Fruit fly (Drosophila melanogaster): ENCODE results near the gene p130CAS.

p130CAS gene

DNA sequence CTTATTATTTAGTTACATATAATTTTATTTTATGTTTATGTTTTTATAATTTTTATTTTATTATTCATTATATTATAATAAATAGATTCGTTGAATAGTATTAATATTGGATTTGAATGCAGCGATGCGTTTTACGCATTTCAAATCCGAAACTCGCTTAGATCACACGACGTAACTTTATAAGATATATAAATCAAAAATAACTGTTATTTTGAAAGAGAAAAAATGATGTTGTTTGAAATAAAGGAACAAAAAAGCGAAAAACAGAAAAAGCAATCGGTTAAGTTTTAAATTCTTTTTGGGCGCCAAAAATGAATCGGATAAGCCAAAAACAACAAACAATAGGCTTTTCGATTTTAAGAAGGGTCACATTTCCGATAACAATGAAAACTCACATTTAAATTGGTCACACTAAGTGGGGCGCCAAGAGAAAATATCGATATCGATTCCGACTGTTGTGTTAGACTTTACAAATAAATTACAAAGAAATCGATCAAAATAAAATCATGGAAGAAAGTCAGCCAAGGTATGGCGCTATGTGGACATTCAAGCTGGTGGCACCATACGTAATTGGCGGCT lies 6.6 kb upstream of the p130CAS start, which contains the start of gene CG6845 (continued):
- TF ChIP-seq CG7839 (tag; optimal IDR thresholded peaks at IDR 0.05) (no peak), Hr78 (GFP tag; optimal IDR thresholded peaks at IDR 0.05) (no peak), CG14050 (GFP tag; IDR thresholded peaks at IDR 0.05) (no peak), ara (GFP tag; IDR thresholded peaks at IDR 0.05) (no peak), vfl (GFP tag; optimal IDR thresholded peaks at IDR 0.05) (no peak), CG9215 (GFP tag; IDR thresholded peaks at IDR 0.05) (no peak), fu2 (GFP tag; optimal IDR thresholded peaks at IDR 0.05) (no peak), lab (GFP tag; optimal IDR thresholded peaks at IDR 0.05) (no peak), CG12769 (tag; optimal IDR thresholded peaks at IDR 0.05) (no peak), CG1024 (GFP tag; IDR thresholded peaks at IDR 0.05) (no peak), ind (GFP tag; optimal IDR thresholded peaks at IDR 0.05) (no peak), CG9609 (GFP tag; optimal IDR thresholded peaks at IDR 0.05) (no peak), CG10366 (GFP tag; IDR thresholded peaks at IDR 0.05) (no peak), CG11560 (tag; IDR thresholded peaks at IDR 0.05) (no peak), CG17802 (tag; optimal IDR thresholded peaks at IDR 0.05) (no peak), cad (GFP tag; optimal IDR thresholded peaks at IDR 0.05) (no peak), cg (GFP tag; optimal IDR thresholded peaks at IDR 0.05) (no peak), CG10979 (tag; optimal IDR thresholded peaks at IDR 0.05) (no peak), Ptx1 (GFP tag; IDR thresholded peaks at IDR 0.05) (no peak), disco-r (GFP tag; optimal IDR thresholded peaks at IDR 0.05) (no peak), odd (GFP tag; optimal IDR thresholded peaks at IDR 0.05) (no peak), gem (tag; optimal IDR thresholded peaks at IDR 0.05) (no peak), Neu2 (GFP tag; optimal IDR thresholded peaks at IDR 0.05; ENCODE audit: borderline replicate concordance) (no peak), CG13296 (GFP tag; optimal IDR thresholded peaks at IDR 0.05) (no peak), pho (GFP tag; optimal IDR thresholded peaks at IDR 0.05) (no peak), peb (GFP tag; IDR thresholded peaks at IDR 0.05) (no peak), pb (GFP tag; optimal IDR thresholded peaks at IDR 0.05) (no peak), CG31441 (GFP tag; IDR thresholded peaks at IDR 0.05) (no peak), CG18599 (GFP tag; optimal IDR thresholded peaks at IDR 0.05) (no peak), al (GFP tag; IDR thresholded peaks at IDR 0.05) (no peak), pita (GFP tag; optimal IDR thresholded peaks at IDR 0.05) (no peak), MESR4 (GFP tag; optimal IDR thresholded peaks at IDR 0.05) (no peak), jing (GFP tag; optimal IDR thresholded peaks at IDR 0.05) (no peak), Dfd (GFP tag; optimal IDR thresholded peaks at IDR 0.05) (no peak), croc (GFP tag; conservative IDR thresholded peaks at IDR 0.05) (no peak), Stat92E (GFP tag; optimal IDR thresholded peaks at IDR 0.05) (peak in 1 of 3 experiments; percentile 8), Oli (tag; optimal IDR thresholded peaks at IDR 0.05) (no peak), CG14441 (GFP tag; IDR thresholded peaks at IDR 0.05) (no peak), CG33557 (GFP tag; optimal IDR thresholded peaks at IDR 0.05) (no peak), Elba2 (GFP tag; optimal IDR thresholded peaks at IDR 0.05) (no peak), maf-S (GFP tag; optimal IDR thresholded peaks at IDR 0.05) (no peak), unpg (GFP tag; optimal IDR thresholded peaks at IDR 0.05) (no peak), Rfx (GFP tag; IDR thresholded peaks at IDR 0.05) (no peak), CG4707 (GFP tag; optimal IDR thresholded peaks at IDR 0.05) (no peak), dati (GFP tag; IDR thresholded peaks at IDR 0.05) (no peak), CG18764 (GFP tag; optimal IDR thresholded peaks at IDR 0.05) (no peak), otp (GFP tag; IDR thresholded peaks at IDR 0.05) (no peak), CG10565 (GFP tag; optimal IDR thresholded peaks at IDR 0.05) (no peak), ci (GFP tag; IDR thresholded peaks at IDR 0.05) (no peak), CG15696 (tag; optimal IDR thresholded peaks at IDR 0.05) (no peak), Hey (tag; optimal IDR thresholded peaks at IDR 0.05) (no peak)

Measured in whole organism, embryonic.